Fruit fly (Drosophila melanogaster): Measurements from ENCODE around the gene CG42813.

The CG42813 gene

dm6 chr3R:27238438-27239301, 10.3 kb upstream of the CG42813 start, which contains the start of the genes CG31064 and PolA2 (continued):
- TF ChIP-seq nau (GFP tag; optimal IDR thresholded peaks at IDR 0.05) (no peak), unc-4 (GFP tag; IDR thresholded peaks at IDR 0.05; ENCODE audit: partially characterized antibody) (peak; percentile 72), CG4617 (GFP tag; optimal IDR thresholded peaks at IDR 0.05; ENCODE audit: borderline replicate concordance) (peak; percentile 35), CG17186 (GFP tag; optimal IDR thresholded peaks at IDR 0.05) (no peak), CG13624 (GFP tag; optimal IDR thresholded peaks at IDR 0.05) (peak; percentile 7), eve (GFP tag; optimal IDR thresholded peaks at IDR 0.05) (no peak), Dip3 (GFP tag; optimal IDR thresholded peaks at IDR 0.05) (no peak), Atf6 (GFP tag; IDR thresholded peaks at IDR 0.05) (no peak), CG7987 (GFP tag; optimal IDR thresholded peaks at IDR 0.05) (peak; percentile 11), CG42726 (GFP tag; IDR thresholded peaks at IDR 0.05; ENCODE audit: partially characterized antibody) (peak; percentile 69; the same call in 1 of the 2 replicates), ken (GFP tag; IDR thresholded peaks at IDR 0.05) (no peak), ap (GFP tag; IDR thresholded peaks at IDR 0.05) (no peak), kni (GFP tag; optimal IDR thresholded peaks at IDR 0.05) (peak; percentile 26), ssp (GFP tag; IDR thresholded peaks at IDR 0.05) (0 out of 2 replicates have a peak, but pooled peaks have one; percentile 30), Trl (optimal IDR thresholded peaks at IDR 0.05) (no peak), Trl (GFP tag; optimal IDR thresholded peaks at IDR 0.05) (no peak), slp2 (GFP tag; optimal IDR thresholded peaks at IDR 0.05) (no peak), Blimp-1 (GFP tag; optimal IDR thresholded peaks at IDR 0.05) (no peak), Doc3 (GFP tag; IDR thresholded peaks at IDR 0.05; ENCODE audit: partially characterized antibody) (peak; percentile 70), dati (GFP tag; IDR thresholded peaks at IDR 0.05) (no peak), Asciz (GFP tag; optimal IDR thresholded peaks at IDR 0.05) (no peak), jumu (GFP tag; optimal IDR thresholded peaks at IDR 0.05) (peak; percentile 34), ftz-f1 (GFP tag; optimal IDR thresholded peaks at IDR 0.05) (peak; percentile 78), CG7963 (GFP tag; IDR thresholded peaks at IDR 0.05; ENCODE audit: partially characterized antibody) (peak; percentile 77), fu2 (GFP tag; optimal IDR thresholded peaks at IDR 0.05) (no peak), CG31224 (GFP tag; IDR thresholded peaks at IDR 0.05) (no peak), Dll (GFP tag; IDR thresholded peaks at IDR 0.05; ENCODE audit: partially characterized antibody) (peak; percentile 81), dmrt99B (tag; optimal IDR thresholded peaks at IDR 0.05) (no peak), knrl (GFP tag; IDR thresholded peaks at IDR 0.05; ENCODE audit: partially characterized antibody) (peak; percentile 58; the same call in 2 of the 3 replicates), CG14860 (GFP tag; IDR thresholded peaks at IDR 0.05; ENCODE audit: partially characterized antibody) (peak; percentile 79; the same call in 2 of the 3 replicates), onecut (GFP tag; IDR thresholded peaks at IDR 0.05) (no peak), Scr (GFP tag; IDR thresholded peaks at IDR 0.05; ENCODE audit: partially characterized antibody) (peak; percentile 74), HmgZ (tag; optimal IDR thresholded peaks at IDR 0.05) (peak; percentile 71), CG2120 (GFP tag; optimal IDR thresholded peaks at IDR 0.05) (no peak), slbo (GFP tag; IDR thresholded peaks at IDR 0.05) (peak; percentile 23; the same call in 1 of the 2 replicates), phol (tag; optimal IDR thresholded peaks at IDR 0.05) (peak; percentile 8), CoRest (tag; optimal IDR thresholded peaks at IDR 0.05) (peak; percentile 22), chn (GFP tag; optimal IDR thresholded peaks at IDR 0.05) (no peak), CG15601 (tag; optimal IDR thresholded peaks at IDR 0.05) (peak; percentile 15), CG8924 (tag; optimal IDR thresholded peaks at IDR 0.05) (peak; percentile 9), danr (GFP tag; IDR thresholded peaks at IDR 0.05) (no peak), MBD-R2 (GFP tag; IDR thresholded peaks at IDR 0.05) (peak; percentile 96), CG14014 (GFP tag; IDR thresholded peaks at IDR 0.05) (no peak), CG1602 (GFP tag; optimal IDR thresholded peaks at IDR 0.05) (no peak), CG12071 (GFP tag; optimal IDR thresholded peaks at IDR 0.05) (no peak), CG16815 (GFP tag; optimal IDR thresholded peaks at IDR 0.05) (no peak), Nf-YA (GFP tag; IDR thresholded peaks at IDR 0.05) (no peak), sens (GFP tag) (peak; percentile 72), sima (GFP tag; optimal IDR thresholded peaks at IDR 0.05) (no peak)
